Fruit fly (Drosophila melanogaster) whole organism, prepupa: ENCODE data around the gene Drsl1.

Experiments used
- Blimp-1 ChIP-seq: fragments of 200-800 bp; sonication (Bioruptor generic); optimal IDR thresholded peaks from 3 replicates; lab custom pipeline; 2017; ENCODE audit warnings: missing biosample characterization, missing genetic modification characterization, mild to moderate bottlenecking, moderate library complexity, missing genetic modification reagents
- CG10631 ChIP-seq: fragments of 200-800 bp; sonication (Bioruptor generic); optimal IDR thresholded peaks from 2 replicates; lab custom pipeline; 2016; ENCODE audit warnings: missing biosample characterization, missing genetic modification characterization
- CG11294 ChIP-seq: fragments of 200-800 bp; sonication (Bioruptor generic); IDR thresholded peaks from 2 replicates; pipeline ENCODE4 v1.3.6; 2022; ENCODE audit warnings: missing biosample characterization, missing genetic modification characterization
- CG11762 ChIP-seq: fragments of 200-800 bp; sonication (Bioruptor generic); optimal IDR thresholded peaks from 3 replicates; lab custom pipeline; 2016; ENCODE audit warnings: missing biosample characterization, missing genetic modification characterization; ENCODE audit not compliant: insufficient read depth
- CG11902 ChIP-seq: fragments of 200-800 bp; sonication (Bioruptor generic); optimal IDR thresholded peaks from 3 replicates; lab custom pipeline; 2016; ENCODE audit warnings: missing biosample characterization, missing genetic modification characterization
- CG15336 ChIP-seq: fragments of 200-800 bp; sonication (Bioruptor generic); IDR thresholded peaks from 2 replicates; pipeline ENCODE4 v1.3.6; 2022; ENCODE audit warnings: missing biosample characterization, missing genetic modification characterization
- CG1621 ChIP-seq: fragments of 200-800 bp; sonication (Bioruptor generic); optimal IDR thresholded peaks from 3 replicates; lab custom pipeline; 2018; ENCODE audit warnings: missing biosample characterization, mild to moderate bottlenecking, missing genetic modification characterization
- CG16779 ChIP-seq: fragments of 200-800 bp; sonication (Bioruptor generic); optimal IDR thresholded peaks from 3 replicates; lab custom pipeline; 2017; ENCODE audit warnings: missing biosample characterization, mild to moderate bottlenecking, missing genetic modification characterization
- CG3032 ChIP-seq: fragments of 200-800 bp; optimal IDR thresholded peaks from 2 replicates; lab custom pipeline; 2019; ENCODE audit warnings: missing biosample characterization, mild to moderate bottlenecking, missing genetic modification characterization, moderate library complexity
- CG31627 ChIP-seq: fragments of 200-800 bp; sonication (Bioruptor generic); optimal IDR thresholded peaks from 3 replicates; lab custom pipeline; 2016; ENCODE audit warnings: missing biosample characterization, missing genetic modification characterization
- CG3919 ChIP-seq: fragments of 200-800 bp; sonication (Bioruptor generic); optimal IDR thresholded peaks from 3 replicates; lab custom pipeline; 2016; ENCODE audit warnings: missing biosample characterization, missing genetic modification characterization
- CG4318 ChIP-seq: fragments of 200-800 bp; sonication (Bioruptor generic); optimal IDR thresholded peaks from 3 replicates; lab custom pipeline; 2017; ENCODE audit warnings: missing biosample characterization, mild to moderate bottlenecking, missing genetic modification characterization
- CG6163 ChIP-seq: fragments of 200-800 bp; sonication (Bioruptor generic); IDR thresholded peaks from 3 replicates; pipeline ENCODE4 v1.3.6; 2022; ENCODE audit warnings: missing biosample characterization, missing genetic modification characterization
- CG6276 ChIP-seq: fragments of 200-800 bp; sonication (Bioruptor generic); optimal IDR thresholded peaks from 2 replicates; lab custom pipeline; 2017; ENCODE audit warnings: missing biosample characterization, mild to moderate bottlenecking, missing genetic modification characterization
- CG6792 ChIP-seq: fragments of 200-800 bp; sonication (Bioruptor generic); optimal IDR thresholded peaks from 3 replicates; lab custom pipeline; 2016; ENCODE audit warnings: missing biosample characterization, missing genetic modification characterization
- CG6808 ChIP-seq: fragments of 200-800 bp; sonication (Bioruptor generic); optimal IDR thresholded peaks from 3 replicates; lab custom pipeline; 2017; ENCODE audit warnings: missing biosample characterization, missing genetic modification characterization, mild to moderate bottlenecking, moderate library complexity, missing genetic modification reagents
- CG7368 ChIP-seq: fragments of 200-800 bp; sonication (Bioruptor generic); optimal IDR thresholded peaks from 3 replicates; lab custom pipeline; 2016; ENCODE audit warnings: missing biosample characterization, missing genetic modification characterization
- CG8119 ChIP-seq: fragments of 200-800 bp; sonication (Bioruptor generic); IDR thresholded peaks from 3 replicates; pipeline ENCODE4 v1.3.6; 2022; ENCODE audit warnings: missing biosample characterization, missing genetic modification characterization
- CG8632 ChIP-seq: fragments of 200-800 bp; sonication (Bioruptor generic); optimal IDR thresholded peaks from 3 replicates; lab custom pipeline; 2016; ENCODE audit warnings: missing biosample characterization, missing genetic modification characterization
- CG9139 ChIP-seq: fragments of 200-800 bp; sonication (Bioruptor generic); optimal IDR thresholded peaks from 3 replicates; lab custom pipeline; 2017; ENCODE audit warnings: missing biosample characterization, mild to moderate bottlenecking, missing genetic modification characterization
- Eip75B ChIP-seq: fragments of 200-800 bp; sonication (Bioruptor generic); optimal IDR thresholded peaks from 3 replicates; lab custom pipeline; 2016; ENCODE audit warnings: missing biosample characterization, missing genetic modification characterization
- Eip78C ChIP-seq: fragments of 200-800 bp; sonication (Bioruptor generic); peaks from one replicate; lab custom pipeline; 2016; ENCODE audit warnings: missing biosample characterization, missing genetic modification characterization
- Eip93F ChIP-seq: fragments of 200-800 bp; sonication (Bioruptor generic); optimal IDR thresholded peaks from 2 replicates; lab custom pipeline; 2016; ENCODE audit warnings: missing biosample characterization, mild to moderate bottlenecking, missing genetic modification characterization
- Ets21C ChIP-seq: fragments of 200-800 bp; sonication (Bioruptor generic); optimal IDR thresholded peaks from 3 replicates; lab custom pipeline; 2016; ENCODE audit warnings: missing biosample characterization, missing genetic modification characterization
- Ets96B ChIP-seq: fragments of 200-800 bp; optimal IDR thresholded peaks from 2 replicates; lab custom pipeline; 2019; ENCODE audit warnings: missing biosample characterization, mild to moderate bottlenecking, missing genetic modification characterization, moderate library complexity
- Gug ChIP-seq: fragments of 200-800 bp; sonication (Bioruptor generic); IDR thresholded peaks from 2 replicates; pipeline ENCODE4 v1.3.6; 2022; ENCODE audit warnings: missing biosample characterization, missing genetic modification characterization
- Hr38 ChIP-seq: sonication (Bioruptor generic); optimal IDR thresholded peaks from 2 replicates; lab custom pipeline; 2016; ENCODE audit warnings: missing biosample characterization, missing genetic modification characterization
- Hr4 ChIP-seq: fragments of 200-800 bp; sonication (Bioruptor generic); optimal IDR thresholded peaks from 3 replicates; lab custom pipeline; 2016; ENCODE audit warnings: missing biosample characterization, missing genetic modification characterization
- Lpt ChIP-seq: fragments of 200-800 bp; sonication (Bioruptor generic); optimal IDR thresholded peaks from 3 replicates; lab custom pipeline; 2016; ENCODE audit warnings: missing biosample characterization, missing genetic modification characterization
- Met ChIP-seq: fragments of 200-800 bp; sonication (Bioruptor generic); optimal IDR thresholded peaks from 3 replicates; lab custom pipeline; 2016; ENCODE audit warnings: missing biosample characterization, missing genetic modification characterization
- OdsH ChIP-seq: fragments of 200-800 bp; sonication (Bioruptor generic); optimal IDR thresholded peaks from 3 replicates; lab custom pipeline; 2016; ENCODE audit warnings: missing biosample characterization, missing genetic modification characterization
- Sox102F ChIP-seq: fragments of 200-800 bp; sonication (Bioruptor generic); optimal IDR thresholded peaks from 2 replicates; lab custom pipeline; 2016; ENCODE audit warnings: missing biosample characterization, mild to moderate bottlenecking, missing genetic modification characterization
- Sox14 ChIP-seq: fragments of 200-800 bp; sonication (Bioruptor generic); optimal IDR thresholded peaks from 3 replicates; lab custom pipeline; 2016; ENCODE audit warnings: missing biosample characterization, missing genetic modification characterization
- achi ChIP-seq: fragments of 200-800 bp; sonication (Bioruptor generic); optimal IDR thresholded peaks from 3 replicates; lab custom pipeline; 2016; ENCODE audit warnings: missing biosample characterization, missing genetic modification characterization
- cyc ChIP-seq: fragments of 200-800 bp; sonication (Bioruptor generic); optimal IDR thresholded peaks from 3 replicates; lab custom pipeline; 2016; ENCODE audit warnings: missing biosample characterization, missing genetic modification characterization
- dac ChIP-seq: fragments of 200-800 bp; sonication (Bioruptor generic); optimal IDR thresholded peaks from 2 replicates; lab custom pipeline; 2017; ENCODE audit warnings: missing biosample characterization, mild to moderate bottlenecking, missing genetic modification characterization
- dsx ChIP-seq: fragments of 200-800 bp; optimal IDR thresholded peaks from 3 replicates; lab custom pipeline; 2019; ENCODE audit warnings: missing biosample characterization, mild to moderate bottlenecking, missing genetic modification characterization, moderate library complexity; ENCODE audit not compliant: poor library complexity, severe bottlenecking
- esn ChIP-seq: fragments of 200-800 bp; sonication (Bioruptor generic); optimal IDR thresholded peaks from 2 replicates; lab custom pipeline; 2016; ENCODE audit warnings: missing biosample characterization, mild to moderate bottlenecking, missing genetic modification characterization, moderate library complexity
- fd59A ChIP-seq: fragments of 200-800 bp; sonication (Bioruptor generic); optimal IDR thresholded peaks from 2 replicates; lab custom pipeline; 2017; ENCODE audit warnings: missing biosample characterization, mild to moderate bottlenecking, missing genetic modification characterization, missing genetic modification reagents
- fd85E ChIP-seq: fragments of 200-800 bp; sonication (Bioruptor generic); optimal IDR thresholded peaks from 3 replicates; lab custom pipeline; 2016; ENCODE audit warnings: missing biosample characterization, missing genetic modification characterization
- fkh ChIP-seq: fragments of 200-800 bp; sonication (Bioruptor generic); optimal IDR thresholded peaks from 3 replicates; lab custom pipeline; 2017; ENCODE audit warnings: missing biosample characterization, mild to moderate bottlenecking, missing genetic modification characterization, moderate library complexity
- lz ChIP-seq: fragments of 200-800 bp; sonication (Bioruptor generic); optimal IDR thresholded peaks from 3 replicates; lab custom pipeline; 2016; ENCODE audit warnings: missing biosample characterization, missing genetic modification characterization
- pdm3 ChIP-seq: fragments of 200-800 bp; sonication (Bioruptor generic); optimal IDR thresholded peaks from 3 replicates; lab custom pipeline; 2016; ENCODE audit warnings: missing biosample characterization, missing genetic modification characterization
- spab ChIP-seq: fragments of 200-800 bp; sonication (Bioruptor generic); optimal IDR thresholded peaks from 2 replicates; lab custom pipeline; 2017; ENCODE audit warnings: missing biosample characterization, mild to moderate bottlenecking, missing genetic modification characterization, missing genetic modification reagents
- ss ChIP-seq, 2 experiments: fragments of 200-800 bp; sonication (Bioruptor generic); optimal IDR thresholded peaks; 2 replicates in 1 of 2; 3 replicates in 1 of 2; lab custom pipeline; 2017 to 2018; ENCODE audit warnings: mild to moderate bottlenecking in 2 of 2, missing biosample characterization in 2 of 2, missing genetic modification characterization in 2 of 2, moderate library complexity in 1 of 2
- svp ChIP-seq: fragments of 200-800 bp; sonication (Bioruptor generic); peaks from one replicate; lab custom pipeline; 2016; ENCODE audit warnings: missing biosample characterization, missing genetic modification characterization
- vri ChIP-seq: fragments of 200-800 bp; sonication (Bioruptor generic); optimal IDR thresholded peaks from 3 replicates; lab custom pipeline; 2016; ENCODE audit warnings: missing biosample characterization, mild to moderate bottlenecking, missing genetic modification characterization

Drsl1 gene

DNA sequence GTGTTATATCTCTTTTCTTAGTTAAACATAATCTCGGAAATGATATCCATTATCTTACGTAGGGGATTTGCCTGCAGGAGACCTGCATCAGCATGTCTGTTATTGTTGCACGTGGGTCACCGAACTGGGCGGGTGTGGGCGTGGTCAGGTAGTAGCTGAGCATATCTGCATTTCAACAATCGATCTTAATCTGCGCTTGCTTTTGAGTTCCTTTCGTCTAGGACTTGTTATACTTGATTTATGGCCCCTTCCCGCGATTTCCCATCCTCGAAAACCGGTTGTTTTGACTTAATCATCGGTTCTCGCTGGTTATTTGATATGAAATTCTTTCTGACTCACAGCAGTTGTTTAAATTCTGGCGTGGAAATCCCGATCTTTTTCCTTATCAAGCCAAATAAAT is 30.8 kb downstream of the Drsl1 start:
- no peak for TF ChIP-seq CG15336 (GFP tag; lab: Robert Waterston, UW)
- no peak for TF ChIP-seq fd85E
- no peak for TF ChIP-seq Blimp-1
- no peak for TF ChIP-seq fkh (GFP tag; lab: Kevin White, UChicago)

- 0 out of 2 replicates have a peak, but pooled peaks have one; percentile 14 for TF ChIP-seq Gug (GFP tag; lab: Robert Waterston, UW)
- peak; percentile 15 for TF ChIP-seq CG7368 (GFP tag; lab: Kevin White, UChicago)
- TF ChIP-seq CG6792 (GFP tag; lab: Kevin White, UChicago): no peak
- TF ChIP-seq dsx (GFP tag; lab: Kevin White, UChicago): no peak
- no peak for TF ChIP-seq CG11762
- peak; percentile 38 for TF ChIP-seq CG6276 (GFP tag; lab: Kevin White, UChicago)
- TF ChIP-seq Eip93F (GFP tag; lab: Kevin White, UChicago): no peak
- peak; percentile 48 for TF ChIP-seq Sox14
- no peak for TF ChIP-seq CG8632
- TF ChIP-seq fkh (GFP tag; lab: Kevin White, UChicago): no peak
- peak; percentile 46 for TF ChIP-seq CG1621 (tag; lab: Kevin White, UChicago)
- TF ChIP-seq Blimp-1: no peak
- peak; percentile 33 for TF ChIP-seq Sox102F (GFP tag; lab: Kevin White, UChicago)
- peak; percentile 39 for TF ChIP-seq lz (GFP tag; lab: Kevin White, UChicago)
- peak; percentile 16 for TF ChIP-seq OdsH (GFP tag; lab: Kevin White, UChicago)
- no peak for TF ChIP-seq CG4318
- TF ChIP-seq CG6163 (GFP tag; lab: Robert Waterston, UW): peak; percentile 43; the same call in 2 of the 3 replicates
- TF ChIP-seq CG10631: no peak
- peak; percentile 21 for TF ChIP-seq pdm3
- peak; percentile 6 for TF ChIP-seq Ets21C (GFP tag; lab: Kevin White, UChicago)
- no peak for TF ChIP-seq fd85E
- TF ChIP-seq Hr38 (GFP tag; lab: Kevin White, UChicago): no peak
- peak; percentile 77 for TF ChIP-seq CG6808
- TF ChIP-seq CG8119 (GFP tag; lab: Robert Waterston, UW): peak; percentile 43; the same call in 1 of the 3 replicates
- peak; percentile 57 to 58 for TF ChIP-seq ss (GFP tag; optimal IDR thresholded peaks at IDR 0.05; lab: Kevin White, UChicago)
- peak; percentile 46 for TF ChIP-seq Met (GFP tag; lab: Kevin White, UChicago)
- TF ChIP-seq Eip75B (GFP tag; lab: Kevin White, UChicago): peak; percentile 35
- no peak for TF ChIP-seq dac (GFP tag; lab: Kevin White, UChicago)
- peak; percentile 69 for TF ChIP-seq Eip78C
- TF ChIP-seq CG11902: peak; percentile 4
- no peak for TF ChIP-seq Lpt (GFP tag; lab: Kevin White, UChicago)
- peak; percentile 31 for TF ChIP-seq cyc
- 0 out of 2 replicates have a peak, but pooled peaks have one; percentile 18 for TF ChIP-seq CG15336 (GFP tag; lab: Robert Waterston, UW)
- TF ChIP-seq CG31627 (GFP tag; lab: Kevin White, UChicago): peak; percentile 38
- TF ChIP-seq Ets96B: peak; percentile 49
- peak; percentile 32 for TF ChIP-seq CG3032
- peak; percentile 65 for TF ChIP-seq svp
- peak; percentile 31 for TF ChIP-seq Hr4 (GFP tag; lab: Kevin White, UChicago)
- TF ChIP-seq achi (GFP tag; lab: Kevin White, UChicago): no peak
- TF ChIP-seq CG3919 (GFP tag; lab: Kevin White, UChicago): no peak
- TF ChIP-seq CG16779 (tag; lab: Kevin White, UChicago): no peak
- TF ChIP-seq CG9139 (GFP tag; lab: Kevin White, UChicago): no peak
- peak; percentile 25 for TF ChIP-seq esn (GFP tag; lab: Kevin White, UChicago)
- TF ChIP-seq vri: peak; percentile 41
- peak; percentile 27 for TF ChIP-seq fd59A
- peak; percentile 48 for TF ChIP-seq spab (GFP tag; lab: Kevin White, UChicago)
- TF ChIP-seq CG11294 (GFP tag; lab: Robert Waterston, UW): no peak
Observed at dm6 chr3L:3303534-3304459, 31.8 kb downstream of the Drsl1 start, which contains the start of gene ZnT63C. ZnT63C (plus strand) TSS chr3L:3303708.
